Fruit fly (Drosophila melanogaster) whole organism, pupa: ENCODE data around the gene CG16789.

ENCODE experiments used
- CG10348 ChIP-seq: fragments of 200-800 bp; sonication (Bioruptor generic); IDR thresholded peaks from 2 replicates; pipeline ENCODE4 v1.3.6; 2022; ENCODE audit warnings: missing biosample characterization, missing genetic modification characterization
- CG12605 ChIP-seq: fragments of 200-800 bp; sonication (Bioruptor generic); IDR thresholded peaks from 2 replicates; pipeline ENCODE4 v1.3.6; 2022; ENCODE audit warnings: missing biosample characterization, missing genetic modification characterization
- CG13204 ChIP-seq: fragments of 200-800 bp; sonication (Bioruptor generic); optimal IDR thresholded peaks from 2 replicates; lab custom pipeline; 2018; ENCODE audit warnings: missing biosample characterization, mild to moderate bottlenecking, missing genetic modification characterization, moderate library complexity
- CG14655 ChIP-seq: fragments of 200-800 bp; sonication (Bioruptor generic); optimal IDR thresholded peaks from 3 replicates; lab custom pipeline; 2017; ENCODE audit warnings: mild to moderate bottlenecking, missing biosample characterization, missing genetic modification reagents, missing genetic modification characterization
- CG15710 ChIP-seq: fragments of 200-800 bp; sonication (Bioruptor generic); optimal IDR thresholded peaks from 2 replicates; lab custom pipeline; 2018; ENCODE audit warnings: missing biosample characterization, mild to moderate bottlenecking, missing genetic modification characterization, moderate library complexity
- CG17806 ChIP-seq: fragments of 200-800 bp; sonication (Bioruptor generic); optimal IDR thresholded peaks from 2 replicates; lab custom pipeline; 2018; ENCODE audit warnings: missing biosample characterization, mild to moderate bottlenecking, missing genetic modification characterization, moderate library complexity
- CG32121 ChIP-seq: fragments of 200-800 bp; sonication (Bioruptor generic); IDR thresholded peaks from 2 replicates; pipeline ENCODE4 v1.3.6; 2022; ENCODE audit warnings: missing biosample characterization, missing genetic modification characterization
- CG34367 ChIP-seq: fragments of 200-800 bp; sonication (Bioruptor generic); optimal IDR thresholded peaks from 2 replicates; lab custom pipeline; 2018; ENCODE audit warnings: missing biosample characterization, mild to moderate bottlenecking, missing genetic modification characterization
- CG4496 ChIP-seq: fragments of 200-800 bp; sonication (Bioruptor generic); IDR thresholded peaks from 3 replicates; pipeline ENCODE4 v1.3.6; 2022; ENCODE audit warnings: missing biosample characterization, missing genetic modification characterization
- CG8159 ChIP-seq: fragments of 200-800 bp; sonication (Bioruptor generic); optimal IDR thresholded peaks from 3 replicates; lab custom pipeline; 2018; ENCODE audit warnings: missing biosample characterization, mild to moderate bottlenecking, missing genetic modification characterization, moderate library complexity
- CG8301 ChIP-seq: fragments of 200-800 bp; sonication (Bioruptor generic); optimal IDR thresholded peaks from 2 replicates; lab custom pipeline; 2018; ENCODE audit warnings: missing biosample characterization, mild to moderate bottlenecking, missing genetic modification characterization
- CG9948 ChIP-seq: fragments of 200-800 bp; sonication (Bioruptor generic); optimal IDR thresholded peaks from 2 replicates; lab custom pipeline; 2018; ENCODE audit warnings: missing biosample characterization, mild to moderate bottlenecking, missing genetic modification characterization, moderate library complexity
- D1 ChIP-seq: fragments of 200-800 bp; sonication (Bioruptor generic); optimal IDR thresholded peaks from 2 replicates; lab custom pipeline; 2018; ENCODE audit warnings: missing biosample characterization, mild to moderate bottlenecking, missing genetic modification characterization, moderate library complexity
- EcR ChIP-seq: fragments of 200-800 bp; sonication (Bioruptor generic); optimal IDR thresholded peaks from 3 replicates; lab custom pipeline; 2019; ENCODE audit warnings: missing biosample characterization, missing genetic modification characterization, mild to moderate bottlenecking, moderate library complexity, missing genetic modification reagents
- Ets98B ChIP-seq: fragments of 200-800 bp; sonication (Bioruptor generic); IDR thresholded peaks from 2 replicates; pipeline ENCODE4 v1.3.6; 2022; ENCODE audit warnings: missing biosample characterization, missing genetic modification characterization
- Pif1A ChIP-seq: fragments of 200-800 bp; sonication (Bioruptor generic); optimal IDR thresholded peaks from 3 replicates; lab custom pipeline; 2016; ENCODE audit warnings: missing biosample characterization, missing genetic modification characterization
- Pif1B ChIP-seq: fragments of 200-800 bp; sonication (Bioruptor generic); optimal IDR thresholded peaks from 3 replicates; lab custom pipeline; 2016; ENCODE audit warnings: missing biosample characterization, missing genetic modification characterization
- Snoo ChIP-seq: fragments of 200-800 bp; sonication (Bioruptor generic); optimal IDR thresholded peaks from 3 replicates; lab custom pipeline; 2017; ENCODE audit warnings: missing biosample characterization, mild to moderate bottlenecking, missing genetic modification characterization, inconsistent platforms
- fd96Ca ChIP-seq: fragments of 200-800 bp; sonication (Bioruptor generic); IDR thresholded peaks from 3 replicates; pipeline ENCODE4 v1.3.6; 2022; ENCODE audit warnings: missing biosample characterization, missing genetic modification characterization
- gl ChIP-seq: fragments of 200-800 bp; sonication (Bioruptor generic); optimal IDR thresholded peaks from 2 replicates; lab custom pipeline; 2018; ENCODE audit warnings: missing biosample characterization, mild to moderate bottlenecking, missing genetic modification characterization
- rn ChIP-seq: fragments of 200-800 bp; sonication (Bioruptor generic); IDR thresholded peaks from 2 replicates; pipeline ENCODE4 v1.3.6; 2022; ENCODE audit warnings: missing biosample characterization, missing genetic modification characterization

The CG16789 gene

DNA sequence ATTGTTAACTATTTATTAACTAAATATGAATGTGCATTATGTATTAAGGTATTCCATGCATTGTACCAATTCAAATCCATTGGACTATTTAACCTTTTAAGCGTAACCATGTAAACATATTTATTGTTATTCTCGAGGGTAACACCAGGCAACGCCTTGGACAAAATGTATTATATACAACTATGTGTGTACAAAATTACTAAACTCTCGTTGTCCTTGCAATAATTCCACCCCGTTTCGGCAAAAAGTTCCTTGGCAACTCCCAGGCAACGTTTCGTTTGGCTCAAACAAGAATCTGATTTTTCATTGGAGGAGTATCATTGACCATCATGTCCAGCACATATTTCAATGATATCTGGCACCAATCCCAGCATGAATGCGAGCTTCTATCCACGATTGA lies at the start of gene CG16789:
CG16789 (plus strand) TSS at position 301 of the 400 bp plus-strand sequence.
- no peak for TF ChIP-seq CG15710 (tag; lab: Kevin White, UChicago)

DNA sequence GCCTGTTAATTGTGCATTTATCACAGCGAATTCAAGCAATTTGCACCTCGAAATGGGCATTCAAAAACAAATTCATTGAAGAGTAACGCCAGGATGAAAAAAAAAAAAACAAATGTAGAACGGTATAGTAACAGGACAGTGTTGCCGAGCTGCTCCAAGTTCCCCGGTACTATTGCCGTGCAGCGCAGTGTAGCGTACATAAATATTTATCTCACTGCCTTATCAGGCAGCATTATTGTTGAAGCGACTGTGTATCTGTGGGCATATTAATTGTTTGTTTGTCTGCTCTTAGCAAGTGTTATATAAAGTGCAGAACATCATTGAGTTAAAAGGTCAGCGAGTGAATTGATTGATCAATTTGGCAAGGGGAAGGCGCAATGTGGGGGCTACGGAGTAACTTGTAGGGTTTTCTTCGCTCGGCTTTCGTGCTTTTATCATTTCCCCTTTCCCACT lies 49.6 kb upstream of the CG16789 start:
- TF ChIP-seq Pif1B (GFP tag; lab: Kevin White, UChicago) (no peak), CG4496 (GFP tag; lab: Robert Waterston, UW) (no peak), D1 (tag; lab: Kevin White, UChicago) (no peak), CG9948 (no peak), CG17806 (no peak), CG15710 (tag; lab: Kevin White, UChicago) (no peak), fd96Ca (GFP tag; lab: Robert Waterston, UW) (no peak), Ets98B (GFP tag; lab: Robert Waterston, UW) (no peak), CG13204 (GFP tag; lab: Kevin White, UChicago) (no peak)
- TF ChIP-seq, all 21 proteins: peak for 0

DNA sequence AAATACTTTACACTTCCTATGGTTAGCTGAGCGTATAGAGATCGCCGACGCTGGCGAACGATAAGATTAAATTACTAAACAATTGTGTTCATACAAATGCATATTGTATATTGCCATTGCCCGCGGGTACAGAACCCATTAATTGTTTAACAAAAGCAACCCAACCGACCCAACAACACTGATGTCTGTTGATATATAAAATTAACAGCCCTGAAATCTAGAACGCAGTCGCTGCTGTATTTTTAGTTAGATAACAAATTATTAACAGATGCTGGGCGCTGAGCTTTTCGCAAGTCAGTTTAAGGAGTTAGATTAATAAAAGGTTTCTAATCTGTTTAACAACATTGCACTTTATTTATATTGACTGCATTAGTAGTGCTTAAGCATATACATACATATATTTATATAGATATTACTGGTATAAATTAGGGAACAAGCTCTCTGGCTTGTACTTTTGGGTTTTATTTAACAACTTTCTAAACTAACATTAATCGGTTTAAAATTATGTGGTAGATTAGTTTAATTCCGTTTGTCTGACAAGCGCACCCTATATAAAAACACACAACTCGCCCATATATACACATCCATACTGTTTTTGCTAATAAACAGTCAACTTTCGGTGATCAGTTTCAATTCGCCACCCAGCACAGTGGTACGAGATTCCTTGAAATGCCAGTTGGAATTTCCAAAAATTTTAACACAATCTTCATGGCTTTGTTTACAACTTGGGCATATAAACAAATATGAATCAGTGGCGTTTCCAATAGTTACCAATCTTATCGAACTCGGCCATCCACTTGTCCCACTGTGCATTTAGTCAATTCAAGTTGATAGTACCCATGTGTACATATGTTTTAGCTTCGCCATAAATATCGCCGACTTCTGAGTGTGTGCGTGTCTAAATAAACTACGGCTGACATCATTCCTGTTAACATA lies 37.8 kb upstream of the CG16789 start:
- peak; percentile 82 for TF ChIP-seq CG17806
- TF ChIP-seq CG34367 (tag; lab: Kevin White, UChicago): no peak
- no peak for TF ChIP-seq CG15710 (tag; lab: Kevin White, UChicago)
- TF ChIP-seq EcR: no peak
- peak; percentile 88 for TF ChIP-seq CG12605 (GFP tag; lab: Robert Waterston, UW)
- TF ChIP-seq D1 (tag; lab: Kevin White, UChicago): no peak
- peak; percentile 71 for TF ChIP-seq CG10348 (GFP tag; lab: Robert Waterston, UW)
- peak; percentile 97 for TF ChIP-seq CG4496 (GFP tag; lab: Robert Waterston, UW)
- TF ChIP-seq rn (GFP tag; lab: Robert Waterston, UW): peak; percentile 80
- TF ChIP-seq fd96Ca (GFP tag; lab: Robert Waterston, UW): peak; percentile 97
- TF ChIP-seq CG13204 (GFP tag; lab: Kevin White, UChicago): no peak
- TF ChIP-seq CG8159 (tag; lab: Kevin White, UChicago): no peak
- TF ChIP-seq Ets98B (GFP tag; lab: Robert Waterston, UW): peak; percentile 96
- TF ChIP-seq CG8301 (tag; lab: Kevin White, UChicago): peak; percentile 84
- no peak for TF ChIP-seq Pif1B (GFP tag; lab: Kevin White, UChicago)
- peak; percentile 94 for TF ChIP-seq CG32121 (GFP tag; lab: Robert Waterston, UW)
- TF ChIP-seq gl (tag; lab: Kevin White, UChicago): peak; percentile 62
- peak; percentile 79 for TF ChIP-seq Snoo (tag; lab: Kevin White, UChicago)
- TF ChIP-seq CG9948: peak; percentile 76
- TF ChIP-seq Pif1A (GFP tag; lab: Kevin White, UChicago): peak; percentile 91
- TF ChIP-seq CG14655 (GFP tag; lab: Kevin White, UChicago): no peak

DNA sequence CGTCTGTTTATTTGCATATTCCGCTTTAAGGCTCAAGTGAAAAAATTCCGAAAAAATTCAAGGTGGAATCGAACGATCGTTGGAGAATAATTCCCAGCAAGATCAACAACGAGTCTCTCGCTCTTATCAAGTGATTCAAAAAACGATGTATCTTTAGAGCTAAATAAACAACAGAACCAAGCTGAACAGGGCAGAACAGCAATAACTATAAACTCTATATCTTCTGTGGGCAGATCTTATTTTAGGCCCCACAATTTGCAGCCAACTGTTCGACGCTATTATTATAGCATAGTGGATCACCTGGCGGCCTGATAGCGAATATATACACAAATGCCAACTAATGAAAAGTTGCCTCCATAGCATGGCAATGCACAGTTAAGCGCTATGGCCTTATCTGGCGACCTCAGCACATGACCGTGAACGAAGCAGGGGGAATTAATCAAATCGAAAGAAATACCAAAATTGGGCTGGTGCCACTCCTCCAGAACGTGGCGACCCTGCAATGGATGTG lies 36.6 kb upstream of the CG16789 start:
- TF ChIP-seq CG14655 (GFP tag; lab: Kevin White, UChicago): no peak
- no peak for TF ChIP-seq Pif1A (GFP tag; lab: Kevin White, UChicago)
- no peak for TF ChIP-seq Pif1B (GFP tag; lab: Kevin White, UChicago)
- TF ChIP-seq CG34367 (tag; lab: Kevin White, UChicago): no peak
- TF ChIP-seq Ets98B (GFP tag; lab: Robert Waterston, UW): no peak
- no peak for TF ChIP-seq CG12605 (GFP tag; lab: Robert Waterston, UW)
- no peak for TF ChIP-seq CG10348 (GFP tag; lab: Robert Waterston, UW)
- no peak for TF ChIP-seq gl (tag; lab: Kevin White, UChicago)
- TF ChIP-seq fd96Ca (GFP tag; lab: Robert Waterston, UW): no peak
- TF ChIP-seq CG17806: no peak

DNA sequence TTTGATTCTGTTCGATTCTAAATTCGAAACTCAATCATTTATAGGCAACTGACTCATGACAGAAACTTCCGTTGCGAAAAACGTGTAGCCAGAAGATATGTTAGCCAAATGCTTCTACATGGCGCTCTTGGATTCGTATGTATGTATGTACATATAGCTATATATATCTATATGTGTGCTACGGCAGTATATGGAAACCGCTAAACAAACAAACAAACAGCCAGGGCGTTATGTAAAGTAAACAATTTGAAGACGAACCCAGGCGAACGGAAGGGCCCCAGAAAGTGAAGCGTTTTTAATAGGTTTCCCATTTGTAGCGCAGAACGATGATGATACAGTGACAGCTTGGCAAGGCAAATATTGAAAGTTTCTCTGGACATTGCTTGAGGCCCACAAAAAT lies 36.1 kb upstream of the CG16789 start:
- TF ChIP-seq Snoo (tag; lab: Kevin White, UChicago): no peak
- TF ChIP-seq Pif1A (GFP tag; lab: Kevin White, UChicago): no peak
- TF ChIP-seq CG15710 (tag; lab: Kevin White, UChicago): no peak
- TF ChIP-seq CG10348 (GFP tag; lab: Robert Waterston, UW): no peak
- TF ChIP-seq CG34367 (tag; lab: Kevin White, UChicago): no peak
- no peak for TF ChIP-seq CG17806
- no peak for TF ChIP-seq CG8301 (tag; lab: Kevin White, UChicago)
- TF ChIP-seq CG14655 (GFP tag; lab: Kevin White, UChicago): no peak
- no peak for TF ChIP-seq CG32121 (GFP tag; lab: Robert Waterston, UW)
- no peak for TF ChIP-seq CG4496 (GFP tag; lab: Robert Waterston, UW)
